Comparison of ENCODE assay signal across 6 worm cellular contexts in the genomic region with DNA sequence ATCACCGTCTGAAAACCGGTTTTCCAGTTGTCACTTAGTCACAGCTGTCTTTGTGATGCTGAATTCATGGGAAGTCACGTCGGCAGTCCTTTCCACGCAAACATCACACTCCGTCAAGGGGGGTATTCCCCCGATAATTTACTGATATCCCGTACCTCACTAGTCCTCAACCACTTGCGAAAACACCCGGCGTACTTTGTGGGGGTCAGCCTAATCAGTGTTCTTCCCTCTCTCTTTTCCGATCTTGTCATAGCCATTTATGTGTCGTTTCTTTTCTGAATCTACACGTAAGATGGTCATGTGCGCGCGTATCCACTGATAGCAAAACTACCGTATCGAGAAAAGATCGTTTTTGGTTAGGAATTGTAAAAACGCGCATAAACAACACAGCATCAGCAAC.
TF ChIP-seq lines count a peak whose summit lies in the region.

No protein-coding gene starts in this region.

TF ChIP-seq in whole organism, L1 larva, 84 proteins besides CTCF, POLR2A, EP300 and RAD21 (continues in another document):
- TF ChIP-seq mdl-1 (tag; optimal IDR thresholded peaks at IDR 0.05; lab: Kevin White, UChicago) = peak in 1 of 2 experiments; percentile 74
- TF ChIP-seq snu-23 (GFP tag; optimal IDR thresholded peaks at IDR 0.05; lab: Kevin White, UChicago) = peak; percentile 56
- TF ChIP-seq egl-13 (tag; optimal IDR thresholded peaks at IDR 0.05; lab: Kevin White, UChicago) = no peak
- peak; percentile 5 for TF ChIP-seq C16A3.4 (tag; optimal IDR thresholded peaks at IDR 0.05; lab: Kevin White, UChicago)
- TF ChIP-seq nhr-71 (tag; optimal IDR thresholded peaks at IDR 0.05; lab: Kevin White, UChicago) = peak; percentile 69
- TF ChIP-seq Y116A8C.19 (tag; optimal IDR thresholded peaks at IDR 0.05; lab: Kevin White, UChicago; ENCODE audit: borderline replicate concordance) = no peak
- no peak for TF ChIP-seq xbp-1 (tag; optimal IDR thresholded peaks at IDR 0.05; lab: Kevin White, UChicago)
- no peak for TF ChIP-seq dpl-1 (GFP tag; optimal IDR thresholded peaks at IDR 0.05; lab: Kevin White, UChicago)
- TF ChIP-seq lin-14 (GFP tag; optimal IDR thresholded peaks at IDR 0.05; lab: Kevin White, UChicago) = peak; percentile 64
- peak; percentile 83 for TF ChIP-seq nhr-20 (tag; optimal IDR thresholded peaks at IDR 0.05; lab: Kevin White, UChicago)
- peak; percentile 38 for TF ChIP-seq nhr-90 (tag; optimal IDR thresholded peaks at IDR 0.05; lab: Kevin White, UChicago; ENCODE audit: poor library complexity)
- TF ChIP-seq snpc-4 (tag; optimal IDR thresholded peaks at IDR 0.05; lab: Kevin White, UChicago) = no peak
- TF ChIP-seq sox-4 (tag; optimal IDR thresholded peaks at IDR 0.05; lab: Kevin White, UChicago) = no peak
- TF ChIP-seq nhr-85 (tag; lab: Kevin White, UChicago) = peak; percentile 92

TF ChIP-seq in whole organism, L2 larva, 48 proteins besides CTCF, POLR2A, EP300 and RAD21 (continues in another document):
- no peak for TF ChIP-seq Y55F3AM.14 (GFP tag; optimal IDR thresholded peaks at IDR 0.05; lab: Kevin White, UChicago)
- no peak for TF ChIP-seq aly-2 (tag; optimal IDR thresholded peaks at IDR 0.05; lab: Kevin White, UChicago)
- no peak for TF ChIP-seq mdl-1 (tag; optimal IDR thresholded peaks at IDR 0.05; lab: Kevin White, UChicago)
- no peak for TF ChIP-seq lin-11 (tag; optimal IDR thresholded peaks at IDR 0.05; lab: Kevin White, UChicago)
- no peak for TF ChIP-seq C34F6.9 (tag; optimal IDR thresholded peaks at IDR 0.05; lab: Kevin White, UChicago)
- TF ChIP-seq mbf-1 (tag; optimal IDR thresholded peaks at IDR 0.05; lab: Kevin White, UChicago) = no peak
- TF ChIP-seq lsy-2 (tag; optimal IDR thresholded peaks at IDR 0.05; lab: Kevin White, UChicago) = peak in 1 of 2 experiments; percentile 36
- no peak for TF ChIP-seq nhr-6 (tag; optimal IDR thresholded peaks at IDR 0.05; lab: Kevin White, UChicago)
- TF ChIP-seq ceh-16 (tag; optimal IDR thresholded peaks at IDR 0.05; lab: Kevin White, UChicago) = no peak
- no peak for TF ChIP-seq elt-3 (tag; optimal IDR thresholded peaks at IDR 0.05; lab: Kevin White, UChicago)
- no peak for TF ChIP-seq elt-1 (tag; optimal IDR thresholded peaks at IDR 0.05; lab: Kevin White, UChicago)
- no peak for TF ChIP-seq mab-5 (tag; optimal IDR thresholded peaks at IDR 0.05; lab: Kevin White, UChicago)
- TF ChIP-seq crh-2 (tag; optimal IDR thresholded peaks at IDR 0.05; lab: Kevin White, UChicago) = no peak
- TF ChIP-seq nhr-21 (tag; optimal IDR thresholded peaks at IDR 0.05; lab: Kevin White, UChicago) = peak; percentile 87
- TF ChIP-seq blmp-1 (tag; optimal IDR thresholded peaks at IDR 0.05; lab: Kevin White, UChicago; ENCODE audit: insufficient read depth) = no peak

TF ChIP-seq in whole organism, L3 larva, 47 proteins besides CTCF, POLR2A, EP300 and RAD21:
- TF ChIP-seq nhr-23 (tag; optimal IDR thresholded peaks at IDR 0.05; lab: Kevin White, UChicago) = peak; percentile 71
- TF ChIP-seq nhr-43 (tag; optimal IDR thresholded peaks at IDR 0.05; lab: Kevin White, UChicago; ENCODE audit: poor library complexity, severe bottlenecking) = peak; percentile 86
- peak in 2 of 3 experiments; percentile 16 to 62 for TF ChIP-seq elt-3 (tag; optimal IDR thresholded peaks at IDR 0.05; lab: Kevin White, UChicago)
- no peak for TF ChIP-seq fos-1 (tag; optimal IDR thresholded peaks at IDR 0.05; lab: Kevin White, UChicago)
- TF ChIP-seq tbx-2 (tag; optimal IDR thresholded peaks at IDR 0.05; lab: Kevin White, UChicago) = peak; percentile 50
- peak; percentile 81 for TF ChIP-seq nhr-25 (tag; optimal IDR thresholded peaks at IDR 0.05; lab: Kevin White, UChicago)

TF ChIP-seq in whole organism, L4 larva, 104 proteins besides CTCF, POLR2A, EP300 and RAD21 (continues in another document):
- TF ChIP-seq aha-1 (tag; lab: Kevin White, UChicago) = peak; percentile 97
- TF ChIP-seq daf-16 (GFP tag; optimal IDR thresholded peaks at IDR 0.05; lab: Kevin White, UChicago) = no peak
- TF ChIP-seq daf-16 (tag; optimal IDR thresholded peaks at IDR 0.05; lab: Kevin White, UChicago) = no peak
- peak; percentile 90 for TF ChIP-seq nhr-48 (tag; optimal IDR thresholded peaks at IDR 0.05; lab: Kevin White, UChicago)
- TF ChIP-seq D1046.2 (GFP tag; IDR thresholded peaks at IDR 0.05; lab: Robert Waterston, UW) = no peak
- TF ChIP-seq hlh-30 (tag; optimal IDR thresholded peaks at IDR 0.05; lab: Kevin White, UChicago; ENCODE audit: insufficient read depth) = peak; percentile 55
- TF ChIP-seq zip-11 (GFP tag; IDR thresholded peaks at IDR 0.05; lab: Robert Waterston, UW) = no peak
- TF ChIP-seq ama-1 (optimal IDR thresholded peaks at IDR 0.05; lab: Kevin White, UChicago) = no peak
- TF ChIP-seq hlh-11 (tag; optimal IDR thresholded peaks at IDR 0.05; lab: Kevin White, UChicago) = peak; percentile 75
- TF ChIP-seq hif-1 (tag; optimal IDR thresholded peaks at IDR 0.05; lab: Kevin White, UChicago) = peak; percentile 18 to 73
- no peak for TF ChIP-seq Y5F2A.4 (GFP tag; optimal IDR thresholded peaks at IDR 0.05; lab: Kevin White, UChicago)
- no peak for TF ChIP-seq lin-15B (tag; optimal IDR thresholded peaks at IDR 0.05; lab: Kevin White, UChicago)
- no peak for TF ChIP-seq nhr-76 (tag; optimal IDR thresholded peaks at IDR 0.05; lab: Kevin White, UChicago)
- TF ChIP-seq gei-8 (GFP tag; optimal IDR thresholded peaks at IDR 0.05; lab: Kevin White, UChicago) = peak; percentile 10
- no peak for TF ChIP-seq set-16 (GFP tag; IDR thresholded peaks at IDR 0.05; lab: Robert Waterston, UW)
- TF ChIP-seq nhr-42 (GFP tag; IDR thresholded peaks at IDR 0.05; lab: Robert Waterston, UW) = no peak
- peak; percentile 47 to 56 for TF ChIP-seq mdl-1 (tag; optimal IDR thresholded peaks at IDR 0.05; lab: Kevin White, UChicago)
- TF ChIP-seq ces-1 (GFP tag; optimal IDR thresholded peaks at IDR 0.05; lab: Kevin White, UChicago) = no peak
- TF ChIP-seq T20F7.1 (GFP tag; optimal IDR thresholded peaks at IDR 0.05; lab: Kevin White, UChicago) = no peak

TF ChIP-seq in whole organism, late embryonic, 69 proteins besides CTCF, POLR2A, EP300 and RAD21:
- TF ChIP-seq lin-11 (tag; optimal IDR thresholded peaks at IDR 0.05; lab: Kevin White, UChicago) (no peak), ahr-1 (tag; optimal IDR thresholded peaks at IDR 0.05; lab: Kevin White, UChicago) (no peak), ref-2 (tag; optimal IDR thresholded peaks at IDR 0.05; lab: Kevin White, UChicago) (peak; percentile 33)
TF ChIP-seq in whole organism, late embryonic: peak in this region for 1.

TF ChIP-seq in whole organism, young adult, 124 proteins besides CTCF, POLR2A, EP300 and RAD21:
- TF ChIP-seq ztf-26 (tag; optimal IDR thresholded peaks at IDR 0.05; lab: Kevin White, UChicago) = peak; percentile 59
- no peak for TF ChIP-seq attf-6 (GFP tag; IDR thresholded peaks at IDR 0.05; lab: Robert Waterston, UW)
- no peak for TF ChIP-seq attf-3 (GFP tag; conservative IDR thresholded peaks at IDR 0.05; lab: Robert Waterston, UW)
- no peak for TF ChIP-seq cebp-1 (GFP tag; IDR thresholded peaks at IDR 0.05; lab: Robert Waterston, UW)
- TF ChIP-seq cebp-1 (tag; optimal IDR thresholded peaks at IDR 0.05; lab: Kevin White, UChicago) = peak; percentile 9
- TF ChIP-seq K11D2.4 (GFP tag; IDR thresholded peaks at IDR 0.05; lab: Robert Waterston, UW) = no peak
- TF ChIP-seq Y79H2A.3 (GFP tag; conservative IDR thresholded peaks at IDR 0.05; lab: Robert Waterston, UW) = no peak
- TF ChIP-seq efl-1 (GFP tag; optimal IDR thresholded peaks at IDR 0.05; lab: Kevin White, UChicago) = no peak
- no peak for TF ChIP-seq hmg-20 (GFP tag; IDR thresholded peaks at IDR 0.05; lab: Robert Waterston, UW)
- TF ChIP-seq bed-1 (GFP tag; IDR thresholded peaks at IDR 0.05; lab: Robert Waterston, UW) = no peak
- TF ChIP-seq gei-17 (GFP tag; optimal IDR thresholded peaks at IDR 0.05; lab: Kevin White, UChicago) = no peak
- no peak for TF ChIP-seq mxl-1 (tag; optimal IDR thresholded peaks at IDR 0.05; lab: Kevin White, UChicago)
- peak; percentile 28 for TF ChIP-seq lin-40 (tag; optimal IDR thresholded peaks at IDR 0.05; lab: Kevin White, UChicago)
- no peak for TF ChIP-seq hlh-26 (GFP tag; conservative IDR thresholded peaks at IDR 0.05; lab: Robert Waterston, UW)
